Worm (Caenorhabditis elegans) whole organism, L3 larva: Measurements from ENCODE around the gene C04A11.5.
A peak's percentile ranks its signal among the peaks of the same experiment; 100 is the strongest.

Source experiments
- ZK546.5 ChIP-seq: sonication (generic microtip); optimal IDR thresholded peaks from 2 replicates; lab custom pipeline; 2017; ENCODE audit warnings: missing biosample characterization, missing genetic modification characterization
- ceh-28 ChIP-seq: fragments of 150-350 bp; optimal IDR thresholded peaks from 2 replicates; lab custom pipeline; 2014; ENCODE audit warnings: missing biosample characterization, missing genetic modification reagents, missing genetic modification characterization
- ceh-82 ChIP-seq: fragments of 150-350 bp; optimal IDR thresholded peaks from 2 replicates; lab custom pipeline; 2014; ENCODE audit warnings: missing biosample characterization, missing genetic modification characterization
- nhr-25 ChIP-seq: sonication (generic microtip); optimal IDR thresholded peaks from 2 replicates; lab custom pipeline; 2017; ENCODE audit warnings: missing biosample characterization, missing genetic modification characterization
- nhr-28 ChIP-seq: fragments of 150-350 bp; optimal IDR thresholded peaks from 2 replicates; lab custom pipeline; 2014; ENCODE audit warnings: missing biosample characterization, missing genetic modification characterization
- nhr-76 ChIP-seq: fragments of 150-350 bp; sonication (generic microtip); optimal IDR thresholded peaks from 5 replicates; lab custom pipeline; 2014; ENCODE audit warnings: missing biosample characterization, missing genetic modification characterization
- nhr-77 ChIP-seq: fragments of 150-350 bp; optimal IDR thresholded peaks from 2 replicates; lab custom pipeline; 2014; ENCODE audit warnings: missing biosample characterization, missing genetic modification characterization
- pha-4 ChIP-seq: fragments of 150-350 bp; optimal IDR thresholded peaks from 2 replicates; lab custom pipeline; 2014; ENCODE audit warnings: missing biosample characterization, missing genetic modification reagents, missing genetic modification characterization
- skn-1 ChIP-seq: fragments of 150-350 bp; optimal IDR thresholded peaks from 2 replicates; lab custom pipeline; 2014; ENCODE audit warnings: missing biosample characterization, missing genetic modification characterization
- snpc-4 ChIP-seq: fragments of 150-350 bp; optimal IDR thresholded peaks from 2 replicates; lab custom pipeline; 2014; ENCODE audit warnings: missing biosample characterization, missing genetic modification characterization
- tbx-2 ChIP-seq: sonication (generic microtip); optimal IDR thresholded peaks from 2 replicates; lab custom pipeline; 2016; ENCODE audit warnings: mild to moderate bottlenecking, missing genetic modification characterization, missing compliant biosample characterization
- unc-62 ChIP-seq: fragments of 150-350 bp; sonication (generic microtip); optimal IDR thresholded peaks from 4 replicates; lab custom pipeline; 2014; ENCODE audit warnings: missing biosample characterization, missing genetic modification reagents, missing genetic modification characterization
- ztf-4 ChIP-seq: fragments of 150-350 bp; optimal IDR thresholded peaks from 2 replicates; lab custom pipeline; 2014; ENCODE audit warnings: missing biosample characterization, missing genetic modification characterization

ce11 chrX:13675444-13675843 lies 11.1 kb downstream of the C04A11.5 start:
- no peak for TF ChIP-seq snpc-4 (tag; lab: Kevin White, UChicago)
- no peak for TF ChIP-seq ztf-4
- TF ChIP-seq unc-62: no peak
- TF ChIP-seq tbx-2 (tag; lab: Kevin White, UChicago): no peak
- no peak for TF ChIP-seq skn-1 (tag; lab: Kevin White, UChicago)
- no peak for TF ChIP-seq nhr-28 (tag; lab: Kevin White, UChicago)
- TF ChIP-seq nhr-77 (tag; lab: Kevin White, UChicago): no peak
- no peak for TF ChIP-seq nhr-76 (tag; lab: Kevin White, UChicago)
- no peak for TF ChIP-seq ceh-82 (tag; lab: Kevin White, UChicago)
- peak; percentile 37 for TF ChIP-seq pha-4 (tag; lab: Kevin White, UChicago)
- no peak for TF ChIP-seq ceh-28 (tag; lab: Kevin White, UChicago)
- TF ChIP-seq ZK546.5 (tag; lab: Kevin White, UChicago): no peak
- peak; percentile 7 for TF ChIP-seq nhr-25
